Worm (Caenorhabditis elegans): ENCODE measurements around the gene cec-4.

cec-4 gene

ce11 chrIV:7580062-7580614 is 4.6 kb downstream of the cec-4 start, which contains the start of the genes cec-5 and nol-10 (continued):
- TF ChIP-seq ZK546.5 (tag; optimal IDR thresholded peaks at IDR 0.05) (no peak), aly-2 (tag; optimal IDR thresholded peaks at IDR 0.05) (no peak), R02D3.7 (tag; optimal IDR thresholded peaks at IDR 0.05) (no peak), nhr-25 (tag; optimal IDR thresholded peaks at IDR 0.05) (peak; percentile 79), ztf-4 (tag; optimal IDR thresholded peaks at IDR 0.05) (peak; percentile 13), crh-2 (tag; optimal IDR thresholded peaks at IDR 0.05) (peak; percentile 86), nhr-237 (tag; optimal IDR thresholded peaks at IDR 0.05) (no peak), lin-39 (tag; optimal IDR thresholded peaks at IDR 0.05) (no peak), lin-11 (tag; optimal IDR thresholded peaks at IDR 0.05) (peak; percentile 70), sma-3 (GFP tag; optimal IDR thresholded peaks at IDR 0.05) (peak; percentile 57), blmp-1 (tag; optimal IDR thresholded peaks at IDR 0.05; ENCODE audit: insufficient read depth) (peak; percentile 33), nhr-10 (tag; optimal IDR thresholded peaks at IDR 0.05) (no peak), ceh-82 (tag; optimal IDR thresholded peaks at IDR 0.05) (peak; percentile 9), sem-4 (tag; optimal IDR thresholded peaks at IDR 0.05) (peak; percentile 92), Y55F3AM.14 (GFP tag; optimal IDR thresholded peaks at IDR 0.05) (no peak), egl-27 (tag; optimal IDR thresholded peaks at IDR 0.05) (peak; percentile 13)

- TF ChIP-seq lsy-2 (tag; optimal IDR thresholded peaks at IDR 0.05) (peak in 1 of 2 experiments; percentile 10), F13H6.1 (tag; optimal IDR thresholded peaks at IDR 0.05) (no peak), C34F6.9 (tag; optimal IDR thresholded peaks at IDR 0.05) (peak; percentile 40), zag-1 (tag; optimal IDR thresholded peaks at IDR 0.05) (peak; percentile 30), aly-2 (tag; optimal IDR thresholded peaks at IDR 0.05) (no peak), unc-55 (GFP tag; optimal IDR thresholded peaks at IDR 0.05) (peak; percentile 69)
Measured at ce11 chrIV:7585273-7585882, 9.9 kb downstream of the cec-4 start.

ce11 chrIV:7586972-7587371 is 11.5 kb downstream of the cec-4 start:
- TF ChIP-seq ceh-82 (tag; optimal IDR thresholded peaks at IDR 0.05) = no peak
- no peak for TF ChIP-seq sem-4 (tag; optimal IDR thresholded peaks at IDR 0.05)
- TF ChIP-seq mab-5 (tag; optimal IDR thresholded peaks at IDR 0.05) = no peak
- no peak for TF ChIP-seq ztf-11 (tag; optimal IDR thresholded peaks at IDR 0.05)
- no peak for TF ChIP-seq ZK546.5 (tag; optimal IDR thresholded peaks at IDR 0.05)
- no peak for TF ChIP-seq unc-62 (GFP tag; optimal IDR thresholded peaks at IDR 0.05)
- no peak for TF ChIP-seq alr-1 (tag; optimal IDR thresholded peaks at IDR 0.05)
- no peak for TF ChIP-seq skn-1 (tag; optimal IDR thresholded peaks at IDR 0.05)
- TF ChIP-seq nhr-129 (tag; optimal IDR thresholded peaks at IDR 0.05) = no peak
- TF ChIP-seq aly-2 (tag; optimal IDR thresholded peaks at IDR 0.05) = no peak
- no peak for TF ChIP-seq C34F6.9 (tag; optimal IDR thresholded peaks at IDR 0.05)
- no peak for TF ChIP-seq blmp-1 (tag; optimal IDR thresholded peaks at IDR 0.05; ENCODE audit: insufficient read depth)
- TF ChIP-seq mdl-1 (tag; optimal IDR thresholded peaks at IDR 0.05) = no peak
- TF ChIP-seq lin-13 (GFP tag; optimal IDR thresholded peaks at IDR 0.05) = no peak
- TF ChIP-seq nhr-21 (tag; optimal IDR thresholded peaks at IDR 0.05) = no peak
- no peak for TF ChIP-seq fos-1 (tag; optimal IDR thresholded peaks at IDR 0.05)
- no peak for TF ChIP-seq peb-1 (tag; optimal IDR thresholded peaks at IDR 0.05)
- no peak for TF ChIP-seq nhr-77 (tag; optimal IDR thresholded peaks at IDR 0.05)
- TF ChIP-seq R02D3.7 (tag; optimal IDR thresholded peaks at IDR 0.05) = no peak

- TF ChIP-seq nhr-237 (tag; optimal IDR thresholded peaks at IDR 0.05) (no peak), lin-13 (GFP tag; optimal IDR thresholded peaks at IDR 0.05) (no peak), nhr-129 (tag; optimal IDR thresholded peaks at IDR 0.05) (no peak), unc-62 (GFP tag; optimal IDR thresholded peaks at IDR 0.05) (no peak), sem-4 (tag; optimal IDR thresholded peaks at IDR 0.05) (peak; percentile 45), ztf-4 (tag; optimal IDR thresholded peaks at IDR 0.05) (no peak), ceh-16 (tag; optimal IDR thresholded peaks at IDR 0.05) (no peak), unc-55 (GFP tag; optimal IDR thresholded peaks at IDR 0.05) (peak; percentile 46), ceh-82 (tag; optimal IDR thresholded peaks at IDR 0.05) (no peak), nhr-11 (tag; optimal IDR thresholded peaks at IDR 0.05) (no peak)
Measured at ce11 chrIV:7588631-7589030, 13.1 kb downstream of the cec-4 start, which contains the start of gene cla-1. TSS of gene cla-1 (plus strand) at chrIV:7588931.
